Fruit fly (Drosophila melanogaster) whole organism, adult: ENCODE data around the gene CG43638.

ENCODE experiments used
- CG11617 ChIP-seq: fragments of 200-800 bp; sonication (Bioruptor generic); optimal IDR thresholded peaks from 2 replicates; lab custom pipeline; 2017; ENCODE audit warnings: mild to moderate bottlenecking, missing biosample characterization, missing genetic modification reagents, missing genetic modification characterization
- CG14711 ChIP-seq: fragments of 200-800 bp; sonication (Bioruptor generic); optimal IDR thresholded peaks from 2 replicates; lab custom pipeline; 2018; ENCODE audit warnings: missing biosample characterization, mild to moderate bottlenecking, missing genetic modification characterization, moderate library complexity
- CG1620 ChIP-seq: fragments of 200-800 bp; sonication (Bioruptor generic); optimal IDR thresholded peaks from 2 replicates; lab custom pipeline; 2016; ENCODE audit warnings: missing biosample characterization, missing genetic modification characterization
- CG33017 ChIP-seq: fragments of 200-800 bp; sonication (Bioruptor generic); optimal IDR thresholded peaks from 2 replicates; lab custom pipeline; 2018; ENCODE audit warnings: missing biosample characterization, mild to moderate bottlenecking, missing genetic modification characterization, moderate library complexity
- CG5204 ChIP-seq: fragments of 200-800 bp; sonication (Bioruptor generic); optimal IDR thresholded peaks from 2 replicates; lab custom pipeline; 2016; ENCODE audit warnings: missing biosample characterization, missing genetic modification characterization
- CG7045 ChIP-seq: fragments of 200-800 bp; sonication (Bioruptor generic); optimal IDR thresholded peaks from 2 replicates; lab custom pipeline; 2017; ENCODE audit warnings: missing biosample characterization, mild to moderate bottlenecking, missing genetic modification characterization
- Clk ChIP-seq: fragments of 200-800 bp; sonication (Bioruptor generic); optimal IDR thresholded peaks from 2 replicates; lab custom pipeline; 2017; ENCODE audit warnings: missing biosample characterization, missing genetic modification characterization
- Crg-1 ChIP-seq: fragments of 200-800 bp; sonication (Bioruptor generic); optimal IDR thresholded peaks from 2 replicates; lab custom pipeline; 2016; ENCODE audit warnings: missing biosample characterization, missing genetic modification characterization
- Mnt ChIP-seq: fragments of 200-800 bp; sonication (Bioruptor generic); optimal IDR thresholded peaks from 2 replicates; lab custom pipeline; 2016; ENCODE audit warnings: missing biosample characterization, mild to moderate bottlenecking, missing genetic modification characterization
- cic ChIP-seq: fragments of 200-800 bp; sonication (Bioruptor generic); optimal IDR thresholded peaks from 2 replicates; lab custom pipeline; 2017; ENCODE audit warnings: missing biosample characterization, mild to moderate bottlenecking, missing genetic modification characterization, moderate library complexity
- cnc ChIP-seq, 2 experiments: fragments of >200 bp; optimal IDR thresholded peaks; 2 replicates each; lab custom pipeline; 2017
- kay ChIP-seq: fragments of 200-800 bp; sonication (Bioruptor generic); peaks from one replicate; lab custom pipeline; 2016; ENCODE audit warnings: missing biosample characterization, missing genetic modification characterization, borderline replicate concordance
- pad ChIP-seq: fragments of 200-800 bp; sonication (Bioruptor generic); optimal IDR thresholded peaks from 3 replicates; lab custom pipeline; 2017; ENCODE audit warnings: missing biosample characterization, missing genetic modification characterization, mild to moderate bottlenecking, moderate library complexity, missing genetic modification reagents
- toe ChIP-seq: fragments of 200-800 bp; sonication (Bioruptor generic); optimal IDR thresholded peaks from 2 replicates; lab custom pipeline; 2016; ENCODE audit warnings: missing biosample characterization, missing genetic modification characterization

DNA sequence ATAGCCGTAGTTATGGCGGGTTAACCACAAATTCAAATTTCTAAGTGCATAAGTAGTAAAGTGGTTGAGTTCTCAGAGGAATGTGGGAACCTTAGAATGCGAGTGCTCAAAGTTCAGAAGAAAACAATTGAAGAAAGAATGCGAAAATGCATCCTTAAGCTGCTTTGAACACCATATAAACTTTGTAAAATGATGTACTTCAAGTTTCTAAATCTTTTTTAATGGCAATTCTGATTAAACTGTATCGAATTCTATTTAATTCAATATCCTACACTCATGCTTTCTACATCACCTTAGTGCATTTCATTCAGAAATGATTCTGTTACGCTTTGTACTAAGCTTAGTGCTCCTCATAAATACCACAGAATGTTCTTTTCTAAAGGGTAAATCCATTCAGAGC, 12.1 kb upstream of the CG43638 start, which contains the start of gene CG43993:
- TF ChIP-seq Clk (no peak), toe (GFP tag; lab: Kevin White, UChicago) (no peak), kay (GFP tag; lab: Kevin White, UChicago) (no peak), pad (GFP tag; lab: Kevin White, UChicago) (no peak), cic (no peak), Mnt (GFP tag; lab: Kevin White, UChicago) (no peak), CG7045 (GFP tag; lab: Kevin White, UChicago) (no peak), CG5204 (GFP tag; lab: Kevin White, UChicago) (no peak), CG1620 (GFP tag; lab: Kevin White, UChicago) (no peak), CG11617 (GFP tag; lab: Kevin White, UChicago) (no peak), CG33017 (no peak), Crg-1 (GFP tag; lab: Kevin White, UChicago) (no peak), cnc (optimal IDR thresholded peaks at IDR 0.05; lab: Kevin White, UChicago) (no peak), CG14711 (no peak)
